Fruit fly (Drosophila melanogaster) Kc167 (cell line): ENCODE data around the gene CG44008.

Experiments
- Myc ChIP-seq: fragments of >200 bp; optimal IDR thresholded peaks from 2 replicates; lab custom pipeline; 2017; ENCODE audit warnings: missing external identifiers
- h ChIP-seq: fragments of >200 bp; optimal IDR thresholded peaks from 3 replicates; lab custom pipeline; 2018; ENCODE audit warnings: missing external identifiers
- psq ChIP-seq: fragments of >200 bp; optimal IDR thresholded peaks from 2 replicates; lab custom pipeline; 2017; ENCODE audit warnings: missing external identifiers

DNA sequence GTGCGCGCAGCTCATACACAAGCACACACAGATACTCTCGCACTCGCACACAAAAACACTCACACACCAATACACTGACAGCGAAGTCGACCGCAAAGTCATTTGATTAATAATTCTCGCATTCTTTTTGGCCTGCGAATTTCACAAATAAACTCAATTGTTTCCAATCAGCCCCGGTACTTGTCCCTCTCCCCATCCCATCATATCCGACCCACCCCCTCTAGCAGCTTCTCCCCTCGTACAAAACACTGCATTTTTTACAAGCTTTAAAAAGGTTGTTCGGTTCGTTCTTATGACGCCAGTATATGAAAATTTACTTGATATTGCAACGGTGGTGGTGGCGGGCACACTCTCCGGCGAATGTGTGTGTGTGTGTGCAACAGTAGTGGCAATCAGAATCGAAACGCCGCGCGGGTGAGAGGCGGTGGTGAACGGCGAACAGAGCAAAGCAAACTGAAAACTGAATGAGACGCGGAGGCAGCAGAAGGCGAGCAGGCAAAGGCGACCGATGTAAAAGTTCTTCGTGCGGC is 34.5 kb downstream of the CG44008 start:
- TF ChIP-seq Myc (lab: Kevin White, UChicago) (no peak), psq (lab: Kevin White, UChicago) (peak; percentile 32), h (lab: Kevin White, UChicago) (no peak)
